Worm (Caenorhabditis elegans) whole organism, L2 larva: Measurements from ENCODE around the gene C04E7.1.

ENCODE experiments used
- C34F6.9 ChIP-seq: fragments of 150-350 bp; optimal IDR thresholded peaks from 2 replicates; lab custom pipeline; 2014; ENCODE audit warnings: missing biosample characterization, missing genetic modification characterization
- F13H6.1 ChIP-seq: sonication (generic microtip); optimal IDR thresholded peaks from 2 replicates; lab custom pipeline; 2016; ENCODE audit warnings: missing genetic modification characterization, missing compliant biosample characterization
- R02D3.7 ChIP-seq: fragments of 150-350 bp; optimal IDR thresholded peaks from 2 replicates; lab custom pipeline; 2014; ENCODE audit warnings: missing biosample characterization, missing genetic modification characterization
- Y55F3AM.14 ChIP-seq: fragments of 200-800 bp; sonication (Bioruptor generic); optimal IDR thresholded peaks from 2 replicates; lab custom pipeline; 2018; ENCODE audit warnings: mild to moderate bottlenecking, missing genetic modification characterization, missing compliant biosample characterization
- ZK546.5 ChIP-seq: sonication (generic microtip); optimal IDR thresholded peaks from 2 replicates; lab custom pipeline; 2017; ENCODE audit warnings: missing biosample characterization, missing genetic modification characterization
- alr-1 ChIP-seq: fragments of 150-350 bp; optimal IDR thresholded peaks from 2 replicates; lab custom pipeline; 2014; ENCODE audit warnings: missing biosample characterization, missing genetic modification characterization
- aly-2 ChIP-seq: fragments of 150-350 bp; optimal IDR thresholded peaks from 2 replicates; lab custom pipeline; 2014; ENCODE audit warnings: missing biosample characterization, missing genetic modification characterization
- ama-1 ChIP-seq: fragments of 150-350 bp; optimal IDR thresholded peaks from 2 replicates; lab custom pipeline; 2018; ENCODE audit warnings: inconsistent platforms
- blmp-1 ChIP-seq: sonication (generic microtip); optimal IDR thresholded peaks from 2 replicates; lab custom pipeline; 2017; ENCODE audit warnings: missing genetic modification characterization, mild to moderate bottlenecking, missing compliant biosample characterization, antibody characterized with exemption, moderate library complexity; ENCODE audit not compliant: insufficient read depth
- ceh-16 ChIP-seq: fragments of 150-350 bp; optimal IDR thresholded peaks from 2 replicates; lab custom pipeline; 2014; ENCODE audit warnings: missing biosample characterization, missing genetic modification characterization
- ceh-82 ChIP-seq: fragments of 150-350 bp; optimal IDR thresholded peaks from 2 replicates; lab custom pipeline; 2014; ENCODE audit warnings: missing biosample characterization, missing genetic modification characterization
- crh-2 ChIP-seq: sonication (generic microtip); optimal IDR thresholded peaks from 2 replicates; lab custom pipeline; 2017; ENCODE audit warnings: missing biosample characterization, missing genetic modification characterization
- dmd-4 ChIP-seq: sonication (generic microtip); optimal IDR thresholded peaks from 2 replicates; lab custom pipeline; 2017; ENCODE audit warnings: missing biosample characterization, missing genetic modification characterization
- egl-27 ChIP-seq: sonication (generic microtip); optimal IDR thresholded peaks from 3 replicates; lab custom pipeline; 2017; ENCODE audit warnings: missing biosample characterization, missing genetic modification reagents, missing genetic modification characterization
- elt-1 ChIP-seq: fragments of 150-350 bp; optimal IDR thresholded peaks from 2 replicates; lab custom pipeline; 2014; ENCODE audit warnings: missing biosample characterization, missing genetic modification characterization
- elt-3 ChIP-seq: sonication (generic microtip); optimal IDR thresholded peaks from 2 replicates; lab custom pipeline; 2017; ENCODE audit warnings: missing biosample characterization, missing genetic modification characterization
- fos-1 ChIP-seq: fragments of 150-350 bp; optimal IDR thresholded peaks from 2 replicates; lab custom pipeline; 2014; ENCODE audit warnings: missing biosample characterization, missing genetic modification characterization
- gmeb-1 ChIP-seq: fragments of 150-350 bp; optimal IDR thresholded peaks from 2 replicates; lab custom pipeline; 2014; ENCODE audit warnings: missing biosample characterization, missing genetic modification characterization
- lin-11 ChIP-seq: fragments of 150-350 bp; sonication (generic microtip); optimal IDR thresholded peaks from 2 replicates; lab custom pipeline; 2014; ENCODE audit warnings: missing biosample characterization, missing genetic modification characterization, inconsistent platforms, mixed read lengths
- lin-13 ChIP-seq: fragments of 150-350 bp; optimal IDR thresholded peaks from 2 replicates; lab custom pipeline; 2014; ENCODE audit warnings: missing biosample characterization, missing genetic modification reagents, missing genetic modification characterization
- lin-39 ChIP-seq: fragments of 150-350 bp; optimal IDR thresholded peaks from 2 replicates; lab custom pipeline; 2014; ENCODE audit warnings: missing biosample characterization, missing genetic modification reagents, missing genetic modification characterization
- lsy-2 ChIP-seq, 2 experiments: fragments of 150-350 bp in 1 of 2; sonication (generic microtip) in 1 of 2; optimal IDR thresholded peaks; 2 replicates each; lab custom pipeline; 2014 to 2017; ENCODE audit warnings: missing biosample characterization in 2 of 2, missing genetic modification characterization in 2 of 2
- mab-5 ChIP-seq: fragments of 150-350 bp; optimal IDR thresholded peaks from 2 replicates; lab custom pipeline; 2014; ENCODE audit warnings: missing biosample characterization, missing genetic modification characterization
- mbf-1 ChIP-seq: sonication (generic microtip); optimal IDR thresholded peaks from 2 replicates; lab custom pipeline; 2017; ENCODE audit warnings: missing biosample characterization, missing genetic modification characterization
- mdl-1 ChIP-seq, 2 experiments: fragments of 150-350 bp in 1 of 2; sonication (generic microtip) in 1 of 2; optimal IDR thresholded peaks; 2 replicates each; lab custom pipeline; 2017; ENCODE audit warnings: missing biosample characterization in 2 of 2, missing genetic modification characterization in 2 of 2
- nhr-10 ChIP-seq: sonication (generic microtip); optimal IDR thresholded peaks from 2 replicates; lab custom pipeline; 2017; ENCODE audit warnings: missing biosample characterization, missing genetic modification characterization
- nhr-11 ChIP-seq: fragments of 150-350 bp; optimal IDR thresholded peaks from 2 replicates; lab custom pipeline; 2014; ENCODE audit warnings: missing biosample characterization, missing genetic modification characterization
- nhr-12 ChIP-seq: fragments of 150-350 bp; optimal IDR thresholded peaks from 2 replicates; lab custom pipeline; 2014; ENCODE audit warnings: missing biosample characterization, missing genetic modification characterization
- nhr-129 ChIP-seq: fragments of 150-350 bp; optimal IDR thresholded peaks from 2 replicates; lab custom pipeline; 2014; ENCODE audit warnings: missing biosample characterization, missing genetic modification characterization
- nhr-21 ChIP-seq: fragments of 150-350 bp; optimal IDR thresholded peaks from 2 replicates; lab custom pipeline; 2014; ENCODE audit warnings: missing biosample characterization, missing genetic modification characterization
- nhr-23 ChIP-seq: fragments of 150-350 bp; optimal IDR thresholded peaks from 2 replicates; lab custom pipeline; 2014; ENCODE audit warnings: missing biosample characterization, missing genetic modification reagents, missing genetic modification characterization
- nhr-237 ChIP-seq: fragments of 150-350 bp; optimal IDR thresholded peaks from 2 replicates; lab custom pipeline; 2014; ENCODE audit warnings: missing biosample characterization, missing genetic modification characterization
- nhr-25 ChIP-seq: fragments of 150-350 bp; sonication (generic microtip); optimal IDR thresholded peaks from 3 replicates; lab custom pipeline; 2014; ENCODE audit warnings: missing biosample characterization, missing genetic modification characterization
- nhr-6 ChIP-seq: fragments of 150-350 bp; optimal IDR thresholded peaks from 2 replicates; lab custom pipeline; 2014; ENCODE audit warnings: missing biosample characterization, missing genetic modification characterization
- nhr-77 ChIP-seq: fragments of 150-350 bp; optimal IDR thresholded peaks from 2 replicates; lab custom pipeline; 2014; ENCODE audit warnings: missing biosample characterization, missing genetic modification characterization
- peb-1 ChIP-seq: fragments of 150-350 bp; optimal IDR thresholded peaks from 2 replicates; lab custom pipeline; 2014; ENCODE audit warnings: missing biosample characterization, missing genetic modification characterization
- sem-4 ChIP-seq: fragments of 150-350 bp; optimal IDR thresholded peaks from 2 replicates; lab custom pipeline; 2014; ENCODE audit warnings: missing biosample characterization, missing genetic modification reagents, missing genetic modification characterization
- skn-1 ChIP-seq: sonication (generic microtip); optimal IDR thresholded peaks from 2 replicates; lab custom pipeline; 2017; ENCODE audit warnings: missing biosample characterization, missing genetic modification characterization
- sma-3 ChIP-seq: sonication (generic microtip); optimal IDR thresholded peaks from 2 replicates; lab custom pipeline; 2016; ENCODE audit warnings: missing genetic modification reagents, missing genetic modification characterization, missing compliant biosample characterization
- sma-9 ChIP-seq, 2 experiments: fragments of 150-350 bp in 1 of 2; sonication (generic microtip) in 1 of 2; optimal IDR thresholded peaks; 2 replicates each; lab custom pipeline; 2014 to 2016; ENCODE audit warnings: missing genetic modification characterization in 2 of 2, mild to moderate bottlenecking in 1 of 2, missing biosample characterization in 1 of 2, missing compliant biosample characterization in 1 of 2, missing genetic modification reagents in 1 of 2, moderate library complexity in 1 of 2
- snpc-4 ChIP-seq: fragments of 150-350 bp; optimal IDR thresholded peaks from 2 replicates; lab custom pipeline; 2014; ENCODE audit warnings: missing biosample characterization, missing genetic modification characterization
- unc-39 ChIP-seq: fragments of 150-350 bp; optimal IDR thresholded peaks from 2 replicates; lab custom pipeline; 2014; ENCODE audit warnings: missing biosample characterization, missing genetic modification characterization
- unc-55 ChIP-seq: fragments of 150-350 bp; sonication (generic microtip); optimal IDR thresholded peaks from 3 replicates; lab custom pipeline; 2014; ENCODE audit warnings: missing biosample characterization, missing genetic modification reagents, missing genetic modification characterization
- unc-62 ChIP-seq: fragments of 150-350 bp; optimal IDR thresholded peaks from 2 replicates; lab custom pipeline; 2014; ENCODE audit warnings: missing biosample characterization, missing genetic modification reagents, missing genetic modification characterization
- zag-1 ChIP-seq: fragments of 150-350 bp; optimal IDR thresholded peaks from 2 replicates; lab custom pipeline; 2014; ENCODE audit warnings: missing biosample characterization, missing genetic modification characterization
- ztf-1 ChIP-seq: fragments of 200-800 bp; sonication (Bioruptor generic); conservative IDR thresholded peaks from 2 replicates; pipeline ENCODE4 v1.3.6; 2022; ENCODE audit warnings: missing genetic modification characterization, missing compliant biosample characterization
- ztf-11 ChIP-seq: sonication (generic microtip); optimal IDR thresholded peaks from 2 replicates; lab custom pipeline; 2017; ENCODE audit warnings: missing biosample characterization, missing genetic modification characterization
- ztf-4 ChIP-seq: fragments of 150-350 bp; optimal IDR thresholded peaks from 2 replicates; lab custom pipeline; 2014; ENCODE audit warnings: missing biosample characterization, missing genetic modification characterization

C04E7.1 gene

DNA sequence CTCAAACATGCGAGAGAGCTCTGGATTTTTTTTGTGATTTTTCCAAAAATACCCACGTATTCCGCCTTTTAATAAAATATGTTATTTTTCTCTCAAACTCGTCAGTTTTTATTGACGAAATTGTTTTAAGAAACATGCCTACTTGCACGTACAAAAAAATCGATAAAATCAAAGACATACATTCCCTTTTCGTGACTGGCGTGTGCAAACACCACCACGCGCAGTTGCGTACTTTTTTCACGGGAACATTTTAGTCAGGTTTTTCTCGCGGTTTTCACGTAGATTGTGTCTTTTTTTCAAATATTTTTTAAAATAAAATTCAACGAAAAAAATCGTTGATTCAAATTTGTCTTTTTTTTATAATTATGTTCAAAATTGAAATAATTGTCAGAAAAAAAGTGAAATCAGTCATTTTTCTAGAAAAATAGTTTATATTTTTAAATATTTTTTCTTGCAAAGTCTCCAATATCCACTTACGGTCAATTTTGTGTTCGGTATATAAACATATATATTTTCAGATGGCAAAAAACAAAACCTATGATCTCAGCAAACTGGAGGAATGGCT, 32.2 kb upstream of the C04E7.1 start, which contains the start of gene M02E1.1:
M02E1.1 (plus strand) TSS at position 515 of the 565 bp plus-strand sequence.
- TF ChIP-seq unc-39 (tag; lab: Kevin White, UChicago) = no peak
- TF ChIP-seq fos-1 = peak; percentile 40
- TF ChIP-seq gmeb-1 (tag; lab: Kevin White, UChicago) = peak; percentile 24
- TF ChIP-seq aly-2 (tag; lab: Kevin White, UChicago) = no peak
- no peak for TF ChIP-seq alr-1 (tag; lab: Kevin White, UChicago)
- TF ChIP-seq mdl-1 (tag; optimal IDR thresholded peaks at IDR 0.05; lab: Kevin White, UChicago) = no peak
- no peak for TF ChIP-seq snpc-4 (tag; lab: Kevin White, UChicago)
- TF ChIP-seq dmd-4 = no peak
- no peak for TF ChIP-seq elt-3 (tag; lab: Kevin White, UChicago)
- TF ChIP-seq elt-1 = no peak
- no peak for TF ChIP-seq R02D3.7 (tag; lab: Kevin White, UChicago)
- TF ChIP-seq nhr-10 (tag; lab: Kevin White, UChicago) = no peak
- no peak for TF ChIP-seq ztf-11 (tag; lab: Kevin White, UChicago)
- no peak for TF ChIP-seq lin-11 (tag; lab: Kevin White, UChicago)
- no peak for TF ChIP-seq nhr-6 (tag; lab: Kevin White, UChicago)
- no peak for TF ChIP-seq nhr-77
- TF ChIP-seq ZK546.5 (tag; lab: Kevin White, UChicago) = no peak
- TF ChIP-seq F13H6.1 = peak; percentile 8
- no peak for TF ChIP-seq lin-39 (tag; lab: Kevin White, UChicago)
- peak; percentile 54 for TF ChIP-seq C34F6.9 (tag; lab: Kevin White, UChicago)
- no peak for TF ChIP-seq zag-1 (tag; lab: Kevin White, UChicago)
- no peak for TF ChIP-seq ceh-16 (tag; lab: Kevin White, UChicago)
- TF ChIP-seq nhr-11 (tag; lab: Kevin White, UChicago) = no peak
- peak; percentile 26 for TF ChIP-seq crh-2 (tag; lab: Kevin White, UChicago)
- peak; percentile 43 for TF ChIP-seq unc-55 (GFP tag; lab: Kevin White, UChicago)
- no peak for TF ChIP-seq ama-1
- peak in 1 of 2 experiments; percentile 48 for TF ChIP-seq lsy-2 (tag; optimal IDR thresholded peaks at IDR 0.05; lab: Kevin White, UChicago)
- TF ChIP-seq sma-3 (GFP tag; lab: Kevin White, UChicago) = no peak
- no peak for TF ChIP-seq peb-1 (tag; lab: Kevin White, UChicago)
- TF ChIP-seq mbf-1 = no peak
- peak; percentile 8 for TF ChIP-seq lin-13 (GFP tag; lab: Kevin White, UChicago)
- no peak for TF ChIP-seq unc-62 (GFP tag; lab: Kevin White, UChicago)
- TF ChIP-seq egl-27 (tag; lab: Kevin White, UChicago) = no peak
- no peak for TF ChIP-seq ztf-4 (tag; lab: Kevin White, UChicago)
- TF ChIP-seq blmp-1 (tag; lab: Kevin White, UChicago) = no peak
- no peak for TF ChIP-seq sem-4
- TF ChIP-seq nhr-25 (tag; lab: Kevin White, UChicago) = peak; percentile 18
- no peak for TF ChIP-seq nhr-23 (tag; lab: Kevin White, UChicago)
- TF ChIP-seq Y55F3AM.14 (GFP tag; lab: Kevin White, UChicago) = no peak
- no peak for TF ChIP-seq nhr-12
- no peak for TF ChIP-seq ztf-1
- TF ChIP-seq ceh-82 = no peak
- TF ChIP-seq nhr-21 (tag; lab: Kevin White, UChicago) = no peak
- TF ChIP-seq nhr-237 = no peak
- TF ChIP-seq skn-1 (tag; lab: Kevin White, UChicago) = no peak
- TF ChIP-seq nhr-129 (tag; lab: Kevin White, UChicago) = peak; percentile 32
- no peak for TF ChIP-seq mab-5
- no peak for TF ChIP-seq sma-9 (GFP tag; optimal IDR thresholded peaks at IDR 0.05; lab: Kevin White, UChicago)
- no peak for TF ChIP-seq sma-9 (tag; optimal IDR thresholded peaks at IDR 0.05; lab: Kevin White, UChicago)
